Worm (Caenorhabditis elegans) whole organism, mixed stage, embryonic: ENCODE results near the gene nhr-61.

ENCODE experiments used
- M03D4.4 ChIP-seq: sonication (generic microtip); optimal IDR thresholded peaks from 2 replicates; lab custom pipeline; 2017; ENCODE audit warnings: mild to moderate bottlenecking, missing genetic modification characterization, missing compliant biosample characterization
- bed-3 ChIP-seq: fragments of 200-800 bp; sonication (Bioruptor generic); optimal IDR thresholded peaks from 3 replicates; lab custom pipeline; 2018; ENCODE audit warnings: mild to moderate bottlenecking, missing genetic modification characterization, moderate library complexity, missing compliant biosample characterization
- blmp-1 ChIP-seq: fragments of 150-350 bp; optimal IDR thresholded peaks from 2 replicates; lab custom pipeline; 2014; ENCODE audit warnings: missing biosample characterization, missing genetic modification characterization
- ceh-39 ChIP-seq: fragments of 150-350 bp; optimal IDR thresholded peaks from 2 replicates; lab custom pipeline; 2014; ENCODE audit warnings: missing biosample characterization, missing genetic modification characterization
- ceh-43 ChIP-seq: fragments of 200-800 bp; sonication (Bioruptor generic); optimal IDR thresholded peaks from 2 replicates; lab custom pipeline; 2018; ENCODE audit warnings: mild to moderate bottlenecking, missing genetic modification characterization, moderate library complexity, missing compliant biosample characterization
- ceh-83 ChIP-seq: fragments of 200-800 bp; sonication (Bioruptor generic); optimal IDR thresholded peaks from 2 replicates; lab custom pipeline; 2018; ENCODE audit warnings: mild to moderate bottlenecking, missing genetic modification characterization, missing compliant biosample characterization
- ces-1 ChIP-seq: fragments of 150-350 bp; optimal IDR thresholded peaks from 2 replicates; lab custom pipeline; 2014; ENCODE audit warnings: missing biosample characterization, missing genetic modification reagents, missing genetic modification characterization
- cnd-1 ChIP-seq: fragments of 200-800 bp; sonication (Bioruptor generic); optimal IDR thresholded peaks from 2 replicates; lab custom pipeline; 2018; ENCODE audit warnings: mild to moderate bottlenecking, missing genetic modification characterization, missing compliant biosample characterization
- drap-1 ChIP-seq: fragments of 200-800 bp; sonication (Bioruptor generic); optimal IDR thresholded peaks from 3 replicates; lab custom pipeline; 2018; ENCODE audit warnings: mild to moderate bottlenecking, missing genetic modification characterization, missing compliant biosample characterization
- elt-1 ChIP-seq: sonication (generic microtip); optimal IDR thresholded peaks from 2 replicates; lab custom pipeline; 2017; ENCODE audit warnings: missing genetic modification characterization, mild to moderate bottlenecking, missing compliant biosample characterization, antibody characterized with exemption, moderate library complexity, borderline replicate concordance; ENCODE audit not compliant: insufficient read depth
- elt-3 ChIP-seq: fragments of 150-350 bp; optimal IDR thresholded peaks from 2 replicates; lab custom pipeline; 2014; ENCODE audit warnings: missing biosample characterization, missing genetic modification characterization
- flh-1 ChIP-seq: fragments of 200-800 bp; sonication (Bioruptor generic); optimal IDR thresholded peaks from 2 replicates; lab custom pipeline; 2018; ENCODE audit warnings: mild to moderate bottlenecking, missing genetic modification characterization, moderate library complexity, missing compliant biosample characterization
- ham-2 ChIP-seq: fragments of 200-800 bp; sonication (Bioruptor generic); optimal IDR thresholded peaks from 2 replicates; lab custom pipeline; 2018; ENCODE audit warnings: mild to moderate bottlenecking, missing genetic modification characterization, missing compliant biosample characterization
- hlh-1 ChIP-seq: fragments of 150-350 bp; optimal IDR thresholded peaks from 2 replicates; lab custom pipeline; 2014; ENCODE audit warnings: missing biosample characterization, missing genetic modification reagents, missing genetic modification characterization
- lin-13 ChIP-seq: fragments of 150-350 bp; optimal IDR thresholded peaks from 2 replicates; lab custom pipeline; 2014; ENCODE audit warnings: missing biosample characterization, missing genetic modification characterization
- lin-32 ChIP-seq: fragments of 200-800 bp; sonication (Bioruptor generic); optimal IDR thresholded peaks from 2 replicates; lab custom pipeline; 2018; ENCODE audit warnings: mild to moderate bottlenecking, missing genetic modification characterization, missing compliant biosample characterization
- lsy-2 ChIP-seq: fragments of 150-350 bp; optimal IDR thresholded peaks from 2 replicates; lab custom pipeline; 2014; ENCODE audit warnings: missing biosample characterization, missing genetic modification characterization
- mab-5 ChIP-seq: fragments of 150-350 bp; optimal IDR thresholded peaks from 2 replicates; lab custom pipeline; 2014; ENCODE audit warnings: missing biosample characterization, missing genetic modification characterization
- mep-1 ChIP-seq: fragments of 150-350 bp; optimal IDR thresholded peaks from 2 replicates; lab custom pipeline; 2017; ENCODE audit warnings: missing biosample characterization, missing genetic modification reagents, missing genetic modification characterization, inconsistent platforms
- mls-2 ChIP-seq: sonication (generic microtip); optimal IDR thresholded peaks from 2 replicates; lab custom pipeline; 2016; ENCODE audit warnings: mild to moderate bottlenecking, missing genetic modification characterization, moderate library complexity, missing compliant biosample characterization
- nhr-12 ChIP-seq: fragments of 150-350 bp; optimal IDR thresholded peaks from 2 replicates; lab custom pipeline; 2014; ENCODE audit warnings: missing biosample characterization, missing genetic modification characterization
- nhr-2 ChIP-seq: fragments of 150-350 bp; optimal IDR thresholded peaks from 2 replicates; lab custom pipeline; 2014; ENCODE audit warnings: missing biosample characterization, missing genetic modification characterization
- nhr-237 ChIP-seq: fragments of 150-350 bp; optimal IDR thresholded peaks from 2 replicates; lab custom pipeline; 2014; ENCODE audit warnings: missing biosample characterization, missing genetic modification characterization
- nhr-28 ChIP-seq: fragments of 150-350 bp; optimal IDR thresholded peaks from 2 replicates; lab custom pipeline; 2014; ENCODE audit warnings: missing biosample characterization, missing genetic modification characterization
- nhr-76 ChIP-seq: sonication (generic microtip); optimal IDR thresholded peaks from 2 replicates; lab custom pipeline; 2017; ENCODE audit warnings: missing biosample characterization, missing genetic modification characterization
- pha-4 ChIP-seq: fragments of 150-350 bp; optimal IDR thresholded peaks from 2 replicates; lab custom pipeline; 2018; ENCODE audit warnings: missing biosample characterization, missing genetic modification reagents, missing genetic modification characterization
- sem-2 ChIP-seq: fragments of 200-800 bp; sonication (Bioruptor generic); optimal IDR thresholded peaks from 2 replicates; lab custom pipeline; 2018; ENCODE audit warnings: mild to moderate bottlenecking, missing genetic modification characterization, missing compliant biosample characterization
- snpc-4 ChIP-seq: fragments of 150-350 bp; optimal IDR thresholded peaks from 2 replicates; lab custom pipeline; 2014; ENCODE audit warnings: missing biosample characterization, missing genetic modification characterization
- sptf-1 ChIP-seq: sonication (generic microtip); optimal IDR thresholded peaks from 2 replicates; lab custom pipeline; 2017; ENCODE audit warnings: mild to moderate bottlenecking, missing genetic modification characterization, moderate library complexity, missing compliant biosample characterization
- tbx-8 ChIP-seq: fragments of 200-800 bp; sonication (Bioruptor generic); optimal IDR thresholded peaks from 2 replicates; lab custom pipeline; 2018; ENCODE audit warnings: mild to moderate bottlenecking, missing genetic modification characterization, moderate library complexity, missing compliant biosample characterization
- unc-120 ChIP-seq: sonication (generic microtip); optimal IDR thresholded peaks from 2 replicates; lab custom pipeline; 2017; ENCODE audit warnings: missing genetic modification characterization, missing compliant biosample characterization; ENCODE audit not compliant: poor library complexity, severe bottlenecking
- unc-39 ChIP-seq: fragments of 150-350 bp; optimal IDR thresholded peaks from 2 replicates; lab custom pipeline; 2014; ENCODE audit warnings: missing biosample characterization, missing genetic modification characterization
- unc-62 ChIP-seq: fragments of 150-350 bp; optimal IDR thresholded peaks from 2 replicates; lab custom pipeline; 2014; ENCODE audit warnings: missing biosample characterization, missing genetic modification reagents, missing genetic modification characterization
- zip-8 ChIP-seq: fragments of 150-350 bp; optimal IDR thresholded peaks from 2 replicates; lab custom pipeline; 2014; ENCODE audit warnings: missing biosample characterization, missing genetic modification characterization
- ztf-11 ChIP-seq: fragments of 150-350 bp; optimal IDR thresholded peaks from 2 replicates; lab custom pipeline; 2014; ENCODE audit warnings: missing biosample characterization, missing genetic modification characterization

nhr-61 gene

DNA sequence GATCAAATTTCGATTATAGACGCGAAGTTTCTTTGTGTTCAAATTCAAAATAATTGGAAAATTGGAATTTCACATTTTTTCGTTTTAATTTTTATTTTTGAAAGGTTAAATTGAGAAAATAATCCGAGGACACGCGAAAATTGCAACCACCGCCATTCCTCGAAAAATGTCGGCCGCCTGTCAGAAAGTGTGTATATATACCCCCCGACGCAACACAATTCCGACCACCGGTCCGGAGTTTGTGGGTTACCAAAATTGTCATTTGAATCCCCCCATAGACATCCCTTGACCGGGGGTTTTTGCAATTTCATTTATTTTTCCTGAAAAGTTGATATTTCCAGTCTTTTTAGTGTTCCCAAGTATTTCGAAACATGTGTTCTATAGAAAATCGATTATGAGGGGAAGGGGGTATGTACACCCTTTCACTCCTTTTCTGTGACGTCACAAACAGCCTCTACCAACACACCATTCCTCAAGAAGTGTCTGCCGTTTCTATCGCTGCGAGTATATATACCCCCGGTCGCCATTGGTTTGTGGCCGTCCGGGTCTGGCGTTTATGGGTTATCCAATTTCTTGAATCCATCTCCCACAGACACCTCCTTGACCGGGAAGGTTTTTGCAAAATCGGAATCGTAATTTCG lies 14.0 kb downstream of the nhr-61 start, which contains the start of gene W01D2.3:
TSS of gene W01D2.3 (minus strand) at position 51 of the 641 bp plus-strand sequence.
- TF ChIP-seq bed-3 (GFP tag; lab: Kevin White, UChicago) (peak; percentile 87), pha-4 (tag; lab: Kevin White, UChicago) (peak; percentile 36), lin-13 (tag; lab: Kevin White, UChicago) (peak; percentile 45), zip-8 (peak; percentile 49), elt-1 (tag; lab: Kevin White, UChicago) (no peak), elt-3 (peak; percentile 23), cnd-1 (tag; lab: Kevin White, UChicago) (peak; percentile 95), ces-1 (peak; percentile 60), ham-2 (GFP tag; lab: Kevin White, UChicago) (peak; percentile 86), nhr-76 (tag; lab: Kevin White, UChicago) (peak; percentile 6), lsy-2 (tag; lab: Kevin White, UChicago) (peak; percentile 58), nhr-237 (tag; lab: Kevin White, UChicago) (peak; percentile 17), sptf-1 (tag; lab: Kevin White, UChicago) (peak; percentile 96), nhr-2 (tag; lab: Kevin White, UChicago) (peak; percentile 22), unc-62 (GFP tag; lab: Kevin White, UChicago) (peak; percentile 63), mls-2 (tag; lab: Kevin White, UChicago) (peak; percentile 97), drap-1 (GFP tag; lab: Kevin White, UChicago) (peak; percentile 95), nhr-12 (tag; lab: Kevin White, UChicago) (peak; percentile 22), hlh-1 (tag; lab: Kevin White, UChicago) (peak; percentile 0), M03D4.4 (tag; lab: Kevin White, UChicago) (peak; percentile 93), lin-32 (peak; percentile 89), ceh-39 (tag; lab: Kevin White, UChicago) (peak; percentile 12), mab-5 (no peak), sem-2 (GFP tag; lab: Kevin White, UChicago) (peak; percentile 75), mep-1 (tag; lab: Kevin White, UChicago) (peak; percentile 88), snpc-4 (tag; lab: Kevin White, UChicago) (no peak), ztf-11 (tag; lab: Kevin White, UChicago) (peak; percentile 14), nhr-28 (tag; lab: Kevin White, UChicago) (peak; percentile 29), ceh-43 (GFP tag; lab: Kevin White, UChicago) (peak; percentile 90), tbx-8 (GFP tag; lab: Kevin White, UChicago) (peak; percentile 93), unc-39 (tag; lab: Kevin White, UChicago) (peak; percentile 71), blmp-1 (tag; lab: Kevin White, UChicago) (no peak), unc-120 (peak; percentile 92), ceh-83 (GFP tag; lab: Kevin White, UChicago) (peak; percentile 94), flh-1 (GFP tag; lab: Kevin White, UChicago) (peak; percentile 87)

DNA sequence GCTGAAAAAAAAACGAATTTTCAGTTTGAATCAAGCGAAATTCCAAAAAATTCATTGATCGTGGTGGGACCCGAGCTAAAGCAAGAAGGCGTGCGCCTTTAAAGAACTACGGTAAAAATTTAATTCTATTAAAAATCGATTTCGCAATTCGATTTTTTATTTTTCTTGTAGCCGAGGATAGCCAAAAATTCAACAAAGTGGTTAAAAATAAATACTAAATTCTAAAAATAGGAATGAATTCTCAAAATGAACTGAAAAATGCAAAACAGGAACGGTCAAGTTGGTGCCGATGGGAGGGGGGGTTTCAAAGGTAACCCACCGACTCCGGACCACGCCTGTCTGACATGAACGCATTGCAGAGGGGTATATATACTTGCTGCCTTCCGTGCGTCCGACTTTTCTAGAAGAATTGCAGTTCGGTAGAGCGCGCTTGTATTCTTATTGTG lies 17.2 kb downstream of the nhr-61 start:
- TF ChIP-seq cnd-1 (tag; lab: Kevin White, UChicago) (peak; percentile 28), unc-39 (tag; lab: Kevin White, UChicago) (no peak), pha-4 (tag; lab: Kevin White, UChicago) (no peak), unc-120 (peak; percentile 27), mab-5 (no peak), flh-1 (GFP tag; lab: Kevin White, UChicago) (no peak), zip-8 (no peak), nhr-28 (tag; lab: Kevin White, UChicago) (no peak), tbx-8 (GFP tag; lab: Kevin White, UChicago) (peak; percentile 25), unc-62 (GFP tag; lab: Kevin White, UChicago) (no peak), ceh-83 (GFP tag; lab: Kevin White, UChicago) (peak; percentile 71), ham-2 (GFP tag; lab: Kevin White, UChicago) (no peak), nhr-237 (tag; lab: Kevin White, UChicago) (no peak), sem-2 (GFP tag; lab: Kevin White, UChicago) (no peak)

DNA sequence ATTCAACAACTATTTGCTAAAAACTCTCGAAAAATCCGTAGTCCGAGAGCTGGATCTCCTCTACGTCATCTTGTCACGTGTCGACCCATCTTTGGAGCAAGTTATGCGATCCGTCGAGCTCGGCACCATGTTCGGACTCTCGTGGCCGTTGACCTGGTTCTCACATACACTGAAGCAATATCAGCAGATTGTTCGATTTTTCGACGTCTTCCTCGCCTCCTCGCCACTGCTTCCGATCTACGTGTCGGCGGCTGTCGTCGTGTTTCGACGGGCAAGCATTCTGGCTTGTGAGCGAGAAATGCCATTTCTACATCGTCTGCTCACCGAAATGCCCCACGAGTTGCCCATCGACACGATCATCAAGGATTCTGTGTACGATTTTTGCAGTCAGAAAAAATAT lies 19.0 kb downstream of the nhr-61 start:
- TF ChIP-seq lin-13 (tag; lab: Kevin White, UChicago) (no peak), nhr-237 (tag; lab: Kevin White, UChicago) (no peak), sem-2 (GFP tag; lab: Kevin White, UChicago) (no peak), unc-120 (no peak), elt-1 (tag; lab: Kevin White, UChicago) (no peak), ham-2 (GFP tag; lab: Kevin White, UChicago) (no peak)
